Fruit fly (Drosophila melanogaster) whole organism, prepupa: Measurements from ENCODE around the gene EMC2B.

Experiments
- CG10631 ChIP-seq: fragments of 200-800 bp; sonication (Bioruptor generic); optimal IDR thresholded peaks from 2 replicates; lab custom pipeline; 2016; ENCODE audit warnings: missing biosample characterization, missing genetic modification characterization
- CG11294 ChIP-seq: fragments of 200-800 bp; sonication (Bioruptor generic); IDR thresholded peaks from 2 replicates; pipeline ENCODE4 v1.3.6; 2022; ENCODE audit warnings: missing biosample characterization, missing genetic modification characterization
- CG15336 ChIP-seq: fragments of 200-800 bp; sonication (Bioruptor generic); IDR thresholded peaks from 2 replicates; pipeline ENCODE4 v1.3.6; 2022; ENCODE audit warnings: missing biosample characterization, missing genetic modification characterization
- CG1621 ChIP-seq: fragments of 200-800 bp; sonication (Bioruptor generic); optimal IDR thresholded peaks from 3 replicates; lab custom pipeline; 2018; ENCODE audit warnings: missing biosample characterization, mild to moderate bottlenecking, missing genetic modification characterization
- CG31627 ChIP-seq: fragments of 200-800 bp; sonication (Bioruptor generic); optimal IDR thresholded peaks from 3 replicates; lab custom pipeline; 2016; ENCODE audit warnings: missing biosample characterization, missing genetic modification characterization
- CG34406 ChIP-seq: fragments of 200-800 bp; sonication (Bioruptor generic); optimal IDR thresholded peaks from 3 replicates; lab custom pipeline; 2016; ENCODE audit warnings: missing biosample characterization, missing genetic modification characterization
- CG4318 ChIP-seq: fragments of 200-800 bp; sonication (Bioruptor generic); optimal IDR thresholded peaks from 3 replicates; lab custom pipeline; 2017; ENCODE audit warnings: missing biosample characterization, mild to moderate bottlenecking, missing genetic modification characterization
- CG6163 ChIP-seq: fragments of 200-800 bp; sonication (Bioruptor generic); IDR thresholded peaks from 3 replicates; pipeline ENCODE4 v1.3.6; 2022; ENCODE audit warnings: missing biosample characterization, missing genetic modification characterization
- CG6792 ChIP-seq: fragments of 200-800 bp; sonication (Bioruptor generic); optimal IDR thresholded peaks from 3 replicates; lab custom pipeline; 2016; ENCODE audit warnings: missing biosample characterization, missing genetic modification characterization
- CG6854 ChIP-seq: fragments of 200-800 bp; sonication (Bioruptor generic); optimal IDR thresholded peaks from 2 replicates; lab custom pipeline; 2017; ENCODE audit warnings: missing biosample characterization, mild to moderate bottlenecking, missing genetic modification characterization
- CG8119 ChIP-seq: fragments of 200-800 bp; sonication (Bioruptor generic); IDR thresholded peaks from 3 replicates; pipeline ENCODE4 v1.3.6; 2022; ENCODE audit warnings: missing biosample characterization, missing genetic modification characterization
- CG8319 ChIP-seq: fragments of 200-800 bp; sonication (Bioruptor generic); optimal IDR thresholded peaks from 3 replicates; lab custom pipeline; 2016; ENCODE audit warnings: missing biosample characterization, missing genetic modification characterization
- CG8632 ChIP-seq: fragments of 200-800 bp; sonication (Bioruptor generic); optimal IDR thresholded peaks from 3 replicates; lab custom pipeline; 2016; ENCODE audit warnings: missing biosample characterization, missing genetic modification characterization
- CG9139 ChIP-seq: fragments of 200-800 bp; sonication (Bioruptor generic); optimal IDR thresholded peaks from 3 replicates; lab custom pipeline; 2017; ENCODE audit warnings: missing biosample characterization, mild to moderate bottlenecking, missing genetic modification characterization
- Eip75B ChIP-seq: fragments of 200-800 bp; sonication (Bioruptor generic); optimal IDR thresholded peaks from 3 replicates; lab custom pipeline; 2016; ENCODE audit warnings: missing biosample characterization, missing genetic modification characterization
- Eip78C ChIP-seq: fragments of 200-800 bp; sonication (Bioruptor generic); peaks from one replicate; lab custom pipeline; 2016; ENCODE audit warnings: missing biosample characterization, missing genetic modification characterization
- Hr38 ChIP-seq: sonication (Bioruptor generic); optimal IDR thresholded peaks from 2 replicates; lab custom pipeline; 2016; ENCODE audit warnings: missing biosample characterization, missing genetic modification characterization
- Hr4 ChIP-seq: fragments of 200-800 bp; sonication (Bioruptor generic); optimal IDR thresholded peaks from 3 replicates; lab custom pipeline; 2016; ENCODE audit warnings: missing biosample characterization, missing genetic modification characterization
- Lpt ChIP-seq: fragments of 200-800 bp; sonication (Bioruptor generic); optimal IDR thresholded peaks from 3 replicates; lab custom pipeline; 2016; ENCODE audit warnings: missing biosample characterization, missing genetic modification characterization
- Met ChIP-seq: fragments of 200-800 bp; sonication (Bioruptor generic); optimal IDR thresholded peaks from 3 replicates; lab custom pipeline; 2016; ENCODE audit warnings: missing biosample characterization, missing genetic modification characterization
- OdsH ChIP-seq: fragments of 200-800 bp; sonication (Bioruptor generic); optimal IDR thresholded peaks from 3 replicates; lab custom pipeline; 2016; ENCODE audit warnings: missing biosample characterization, missing genetic modification characterization
- Sox14 ChIP-seq: fragments of 200-800 bp; sonication (Bioruptor generic); optimal IDR thresholded peaks from 3 replicates; lab custom pipeline; 2016; ENCODE audit warnings: missing biosample characterization, missing genetic modification characterization
- achi ChIP-seq: fragments of 200-800 bp; sonication (Bioruptor generic); optimal IDR thresholded peaks from 3 replicates; lab custom pipeline; 2016; ENCODE audit warnings: missing biosample characterization, missing genetic modification characterization
- acj6 ChIP-seq: fragments of 200-800 bp; sonication (Bioruptor generic); optimal IDR thresholded peaks from 3 replicates; lab custom pipeline; 2016; ENCODE audit warnings: missing biosample characterization, missing genetic modification characterization
- cyc ChIP-seq: fragments of 200-800 bp; sonication (Bioruptor generic); optimal IDR thresholded peaks from 3 replicates; lab custom pipeline; 2016; ENCODE audit warnings: missing biosample characterization, missing genetic modification characterization
- eg ChIP-seq: fragments of 200-800 bp; sonication (Bioruptor generic); IDR thresholded peaks from 3 replicates; pipeline ENCODE4 v1.3.6; 2022; ENCODE audit warnings: missing biosample characterization, missing genetic modification characterization
- fd85E ChIP-seq: fragments of 200-800 bp; sonication (Bioruptor generic); optimal IDR thresholded peaks from 3 replicates; lab custom pipeline; 2016; ENCODE audit warnings: missing biosample characterization, missing genetic modification characterization
- fkh ChIP-seq: fragments of 200-800 bp; sonication (Bioruptor generic); optimal IDR thresholded peaks from 3 replicates; lab custom pipeline; 2017; ENCODE audit warnings: missing biosample characterization, mild to moderate bottlenecking, missing genetic modification characterization, moderate library complexity
- net ChIP-seq: fragments of 200-800 bp; sonication (Bioruptor generic); optimal IDR thresholded peaks from 3 replicates; lab custom pipeline; 2016; ENCODE audit warnings: missing biosample characterization, missing genetic modification characterization
- pdm3 ChIP-seq: fragments of 200-800 bp; sonication (Bioruptor generic); optimal IDR thresholded peaks from 3 replicates; lab custom pipeline; 2016; ENCODE audit warnings: missing biosample characterization, missing genetic modification characterization
- spab ChIP-seq: fragments of 200-800 bp; sonication (Bioruptor generic); optimal IDR thresholded peaks from 2 replicates; lab custom pipeline; 2017; ENCODE audit warnings: missing biosample characterization, mild to moderate bottlenecking, missing genetic modification characterization, missing genetic modification reagents
- svp ChIP-seq: fragments of 200-800 bp; sonication (Bioruptor generic); peaks from one replicate; lab custom pipeline; 2016; ENCODE audit warnings: missing biosample characterization, missing genetic modification characterization
- vri ChIP-seq: fragments of 200-800 bp; sonication (Bioruptor generic); optimal IDR thresholded peaks from 3 replicates; lab custom pipeline; 2016; ENCODE audit warnings: missing biosample characterization, mild to moderate bottlenecking, missing genetic modification characterization

EMC2B gene

DNA sequence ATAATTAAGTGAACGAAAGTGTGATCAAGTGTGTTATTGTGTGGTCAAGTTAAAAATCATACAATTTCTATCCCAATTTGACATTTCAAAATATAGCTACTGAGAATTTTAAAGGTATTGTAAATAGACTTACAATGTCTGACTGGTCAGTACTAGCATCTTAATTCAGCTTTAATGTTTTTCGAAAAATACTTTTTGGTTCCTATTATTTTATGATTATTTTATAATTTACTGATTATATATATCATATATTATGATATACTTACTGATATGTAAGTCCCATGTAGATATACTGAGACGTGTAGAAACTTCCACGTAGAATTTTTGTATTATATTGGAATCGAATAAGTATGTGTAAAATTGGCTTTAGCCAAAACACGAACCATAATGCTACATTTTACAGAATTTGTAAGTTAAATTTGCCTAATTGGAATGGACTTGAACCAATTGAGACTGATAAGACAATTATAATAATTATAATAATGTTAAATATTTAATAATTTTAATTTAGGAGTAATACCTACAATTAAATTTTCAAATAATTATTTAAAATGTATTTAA is 13.9 kb downstream of the EMC2B start, which contains the start of gene Actn3:
Actn3 (minus strand) TSS at position 51 of the 561 bp plus-strand sequence.
- no peak for TF ChIP-seq achi (GFP tag; lab: Kevin White, UChicago)
- no peak for TF ChIP-seq CG9139 (GFP tag; lab: Kevin White, UChicago)
- TF ChIP-seq CG8319 (GFP tag; lab: Kevin White, UChicago), result no peak
- no peak for TF ChIP-seq net (GFP tag; lab: Kevin White, UChicago)
- TF ChIP-seq CG6792 (GFP tag; lab: Kevin White, UChicago), result no peak
- no peak for TF ChIP-seq CG8119 (GFP tag; lab: Robert Waterston, UW)
- no peak for TF ChIP-seq Eip75B (GFP tag; lab: Kevin White, UChicago)
- TF ChIP-seq fkh, result no peak
- no peak for TF ChIP-seq cyc
- TF ChIP-seq CG4318, result no peak
- no peak for TF ChIP-seq vri (GFP tag; lab: Kevin White, UChicago)
- TF ChIP-seq pdm3 (GFP tag; lab: Kevin White, UChicago), result no peak
- no peak for TF ChIP-seq CG34406 (GFP tag; lab: Kevin White, UChicago)
- no peak for TF ChIP-seq eg (GFP tag; lab: Robert Waterston, UW)
- TF ChIP-seq Lpt (GFP tag; lab: Kevin White, UChicago), result no peak
- TF ChIP-seq Sox14, result no peak
- no peak for TF ChIP-seq CG8632 (GFP tag; lab: Kevin White, UChicago)
- TF ChIP-seq Hr4, result no peak

DNA sequence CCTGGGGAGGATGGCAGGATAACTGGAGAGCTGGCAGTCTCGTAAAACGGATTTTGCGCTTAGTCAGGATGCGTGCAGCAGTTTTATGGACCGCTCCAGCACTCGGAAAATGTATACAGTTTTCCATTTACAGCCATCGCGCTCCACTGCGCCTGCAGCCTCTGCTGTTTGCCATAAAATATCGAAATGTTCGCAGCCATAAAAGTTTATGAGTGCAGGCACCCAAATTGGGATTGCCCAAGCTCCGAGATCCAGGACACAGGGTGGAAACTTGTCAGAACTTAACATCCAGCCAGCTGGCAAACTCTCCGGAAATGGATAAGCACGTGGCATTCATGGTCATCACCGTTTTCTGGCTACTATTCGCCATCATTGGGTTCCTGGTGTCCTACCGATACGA is 16.8 kb downstream of the EMC2B start, which contains the start of gene VhaM9.7-d:
VhaM9.7-d (plus strand) TSS at position 301 of the 400 bp plus-strand sequence.
- TF ChIP-seq CG6792 (GFP tag; lab: Kevin White, UChicago), result no peak

DNA sequence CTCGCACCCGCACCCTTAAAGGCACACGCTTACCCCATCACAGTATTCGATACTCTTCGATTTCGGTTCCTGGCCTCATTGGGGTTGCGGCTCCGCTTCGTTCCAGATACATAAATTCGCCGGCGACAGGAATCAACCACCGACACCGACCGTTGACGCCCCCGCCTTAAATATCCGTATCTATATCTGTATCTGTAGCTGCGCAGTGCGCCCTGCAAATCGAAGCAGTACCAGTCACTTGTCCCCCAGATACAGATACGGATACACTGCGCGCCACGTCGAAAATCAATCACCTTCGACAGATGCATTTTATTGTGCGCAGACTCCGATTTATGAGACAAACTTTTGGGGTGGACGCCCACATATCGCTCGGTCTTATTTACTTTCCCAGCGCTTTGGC is 19.1 kb downstream of the EMC2B start:
- TF ChIP-seq Eip75B (GFP tag; lab: Kevin White, UChicago) (no peak), CG15336 (GFP tag; lab: Robert Waterston, UW) (no peak), Eip78C (GFP tag; lab: Kevin White, UChicago) (no peak), CG34406 (GFP tag; lab: Kevin White, UChicago) (no peak), CG31627 (GFP tag; lab: Kevin White, UChicago) (no peak), Hr38 (no peak), CG6854 (GFP tag; lab: Kevin White, UChicago) (no peak), CG8319 (GFP tag; lab: Kevin White, UChicago) (no peak), pdm3 (GFP tag; lab: Kevin White, UChicago) (no peak), CG6163 (GFP tag; lab: Robert Waterston, UW) (no peak), acj6 (no peak), Met (GFP tag; lab: Kevin White, UChicago) (no peak), CG10631 (no peak), OdsH (GFP tag; lab: Kevin White, UChicago) (no peak), Lpt (GFP tag; lab: Kevin White, UChicago) (no peak), CG1621 (no peak), fd85E (GFP tag; lab: Kevin White, UChicago) (no peak), spab (GFP tag; lab: Kevin White, UChicago) (no peak)
- TF ChIP-seq, all 60 proteins: peak for 0

DNA sequence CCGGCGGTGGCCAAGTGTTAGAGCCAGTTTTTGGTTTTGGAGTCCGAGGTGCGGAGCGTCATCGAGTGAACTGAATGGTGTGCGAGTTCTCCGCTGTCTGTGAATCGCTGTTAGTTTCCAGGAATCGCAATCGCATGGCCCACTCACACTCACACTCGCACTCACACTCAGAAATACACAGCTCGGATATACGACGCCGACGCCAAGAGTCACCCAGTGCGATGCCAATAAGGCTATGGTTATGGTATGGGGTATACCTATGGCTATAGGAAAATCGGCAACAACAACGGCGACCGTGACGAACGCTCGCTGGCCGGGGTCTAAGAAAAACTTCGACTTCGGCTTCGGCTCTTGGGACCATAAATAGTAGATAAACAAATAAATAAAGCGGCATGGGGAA is 19.5 kb downstream of the EMC2B start, which contains the start of gene Abd-B:
Abd-B (minus strand) TSS at position 101 of the 400 bp plus-strand sequence.
- no peak for TF ChIP-seq svp
- TF ChIP-seq OdsH (GFP tag; lab: Kevin White, UChicago), result no peak
- TF ChIP-seq CG11294 (GFP tag; lab: Robert Waterston, UW), result no peak
- TF ChIP-seq Eip75B (GFP tag; lab: Kevin White, UChicago), result no peak
